Fruit fly (Drosophila melanogaster) whole organism, embryonic: ENCODE results near the gene CG7530.

Experiments
- ATbp ChIP-seq: fragments of 200-800 bp; sonication (Bioruptor generic); optimal IDR thresholded peaks from 2 replicates; lab custom pipeline; 2017; ENCODE audit warnings: missing biosample characterization, mild to moderate bottlenecking, missing genetic modification characterization, missing genetic modification reagents
- Atf6 ChIP-seq: fragments of 200-800 bp; sonication (Bioruptor generic); IDR thresholded peaks from 2 replicates; pipeline ENCODE4 v1.3.6; 2022; ENCODE audit warnings: missing biosample characterization, missing genetic modification characterization
- B-H2 ChIP-seq: fragments of 200-800 bp; sonication (Bioruptor generic); optimal IDR thresholded peaks from 2 replicates; lab custom pipeline; 2018; ENCODE audit warnings: missing biosample characterization, mild to moderate bottlenecking, missing genetic modification characterization
- CG12236 ChIP-seq: fragments of 200-800 bp; sonication (Bioruptor generic); optimal IDR thresholded peaks from 2 replicates; lab custom pipeline; 2016; ENCODE audit warnings: missing biosample characterization, missing genetic modification characterization
- CG13424 ChIP-seq: fragments of 200-800 bp; sonication (Bioruptor generic); optimal IDR thresholded peaks from 2 replicates; lab custom pipeline; 2019; ENCODE audit warnings: missing biosample characterization, mild to moderate bottlenecking, missing genetic modification characterization, moderate library complexity
- CG14667 ChIP-seq: fragments of 200-800 bp; sonication (Bioruptor generic); IDR thresholded peaks from 2 replicates; pipeline ENCODE4 v1.3.6; 2022; ENCODE audit warnings: missing biosample characterization, missing genetic modification characterization
- CG15011 ChIP-seq: fragments of 200-800 bp; sonication (Bioruptor generic); optimal IDR thresholded peaks from 3 replicates; lab custom pipeline; 2018; ENCODE audit warnings: missing biosample characterization, mild to moderate bottlenecking, missing genetic modification characterization
- CG15479 ChIP-seq: fragments of 200-800 bp; sonication (Bioruptor generic); optimal IDR thresholded peaks from 3 replicates; lab custom pipeline; 2019; ENCODE audit warnings: missing biosample characterization, mild to moderate bottlenecking, missing genetic modification characterization, moderate library complexity
- CG15601 ChIP-seq: fragments of 200-800 bp; sonication (Bioruptor generic); optimal IDR thresholded peaks from 3 replicates; lab custom pipeline; 2019; ENCODE audit warnings: missing biosample characterization, mild to moderate bottlenecking, missing genetic modification characterization, moderate library complexity
- CG17912 ChIP-seq: fragments of 200-800 bp; sonication (Bioruptor generic); optimal IDR thresholded peaks from 2 replicates; lab custom pipeline; 2018; ENCODE audit warnings: missing biosample characterization, mild to moderate bottlenecking, missing genetic modification characterization
- CG18764 ChIP-seq: fragments of 200-800 bp; sonication (Bioruptor generic); optimal IDR thresholded peaks from 3 replicates; lab custom pipeline; 2016; ENCODE audit warnings: missing biosample characterization, missing genetic modification characterization
- CG2202 ChIP-seq: fragments of 200-800 bp; sonication (Bioruptor generic); optimal IDR thresholded peaks from 2 replicates; lab custom pipeline; 2018; ENCODE audit warnings: missing biosample characterization, mild to moderate bottlenecking, missing genetic modification characterization
- CG2875 ChIP-seq: fragments of 200-800 bp; sonication (Bioruptor generic); optimal IDR thresholded peaks from 2 replicates; lab custom pipeline; 2017; ENCODE audit warnings: missing biosample characterization, mild to moderate bottlenecking, missing genetic modification characterization, missing genetic modification reagents
- CG31441 ChIP-seq: fragments of 200-800 bp; sonication (Bioruptor generic); IDR thresholded peaks from 2 replicates; pipeline ENCODE4 v1.3.6; 2022; ENCODE audit warnings: missing biosample characterization, missing genetic modification characterization
- CG4360 ChIP-seq: fragments of 200-800 bp; sonication (Bioruptor generic); IDR thresholded peaks from 2 replicates; pipeline ENCODE4 v1.3.6; 2022; ENCODE audit warnings: missing biosample characterization, missing genetic modification characterization
- CG5953 ChIP-seq: fragments of 200-800 bp; sonication (Bioruptor generic); IDR thresholded peaks from 2 replicates; pipeline ENCODE4 v1.3.6; 2022; ENCODE audit warnings: missing biosample characterization, missing genetic modification characterization
- CG6654 ChIP-seq: fragments of 200-800 bp; sonication (Bioruptor generic); optimal IDR thresholded peaks from 2 replicates; lab custom pipeline; 2017; ENCODE audit warnings: missing biosample characterization, mild to moderate bottlenecking, missing genetic modification characterization
- CG6689 ChIP-seq: fragments of 200-800 bp; sonication (Bioruptor generic); IDR thresholded peaks from 2 replicates; pipeline ENCODE4 v1.3.6; 2022; ENCODE audit warnings: missing biosample characterization, missing genetic modification characterization
- CG7357 ChIP-seq: fragments of 200-800 bp; sonication (Bioruptor generic); IDR thresholded peaks from 3 replicates; pipeline ENCODE4 v1.3.6; 2022; ENCODE audit warnings: missing biosample characterization, missing genetic modification characterization
- CG7928 ChIP-seq: fragments of 200-800 bp; sonication (Bioruptor generic); optimal IDR thresholded peaks from 2 replicates; lab custom pipeline; 2017; ENCODE audit warnings: missing biosample characterization, mild to moderate bottlenecking, missing genetic modification characterization
- CG9437 ChIP-seq: fragments of 200-800 bp; sonication (Bioruptor generic); optimal IDR thresholded peaks from 2 replicates; lab custom pipeline; 2018; ENCODE audit warnings: missing biosample characterization, mild to moderate bottlenecking, missing genetic modification characterization
- CG9727 ChIP-seq: fragments of 200-800 bp; sonication (Bioruptor generic); optimal IDR thresholded peaks from 3 replicates; lab custom pipeline; 2017; ENCODE audit warnings: missing biosample characterization, mild to moderate bottlenecking, missing genetic modification characterization
- CG9932 ChIP-seq: fragments of 200-800 bp; sonication (Bioruptor generic); IDR thresholded peaks from 2 replicates; pipeline ENCODE4 v1.3.6; 2022; ENCODE audit warnings: missing biosample characterization, missing genetic modification characterization
- CrebB ChIP-seq: fragments of 200-800 bp; sonication (Bioruptor generic); optimal IDR thresholded peaks from 3 replicates; lab custom pipeline; 2018; ENCODE audit warnings: missing biosample characterization, mild to moderate bottlenecking, missing genetic modification characterization
- Elba2 ChIP-seq: fragments of 200-800 bp; sonication (Bioruptor generic); optimal IDR thresholded peaks from 3 replicates; lab custom pipeline; 2016; ENCODE audit warnings: missing biosample characterization, missing genetic modification characterization
- Fer3 ChIP-seq: fragments of 200-800 bp; sonication (Bioruptor generic); optimal IDR thresholded peaks from 2 replicates; lab custom pipeline; 2018; ENCODE audit warnings: missing biosample characterization, mild to moderate bottlenecking, missing genetic modification characterization, moderate library complexity
- GATAe ChIP-seq: fragments of 200-800 bp; sonication (Bioruptor generic); conservative IDR thresholded peaks from 2 replicates; pipeline ENCODE4 v1.3.6; 2022; ENCODE audit warnings: missing biosample characterization, missing genetic modification characterization
- H2.0 ChIP-seq: fragments of 200-800 bp; sonication (Bioruptor generic); IDR thresholded peaks from 2 replicates; pipeline ENCODE4 v1.3.6; 2022; ENCODE audit warnings: missing biosample characterization, missing genetic modification characterization
- Hsf ChIP-seq: fragments of 200-800 bp; sonication (Bioruptor generic); optimal IDR thresholded peaks from 3 replicates; lab custom pipeline; 2016; ENCODE audit warnings: missing biosample characterization, missing genetic modification characterization
- Jarid2 ChIP-seq: fragments of 200-800 bp; sonication (Bioruptor generic); optimal IDR thresholded peaks from 3 replicates; lab custom pipeline; 2017; ENCODE audit warnings: mild to moderate bottlenecking, missing biosample characterization, missing genetic modification reagents, missing genetic modification characterization
- MTF-1 ChIP-seq: fragments of 200-800 bp; sonication (Bioruptor generic); optimal IDR thresholded peaks from 2 replicates; lab custom pipeline; 2018; ENCODE audit warnings: missing biosample characterization, mild to moderate bottlenecking, missing genetic modification characterization, borderline replicate concordance
- PHDP ChIP-seq: fragments of 200-800 bp; sonication (Bioruptor generic); optimal IDR thresholded peaks from 3 replicates; lab custom pipeline; 2018; ENCODE audit warnings: missing biosample characterization, mild to moderate bottlenecking, missing genetic modification characterization, moderate library complexity
- Xbp1 ChIP-seq: fragments of 200-800 bp; sonication (Bioruptor generic); optimal IDR thresholded peaks from 3 replicates; lab custom pipeline; 2016; ENCODE audit warnings: missing biosample characterization, mild to moderate bottlenecking, missing genetic modification characterization
- bab2 ChIP-seq: fragments of 200-800 bp; sonication (Bioruptor generic); optimal IDR thresholded peaks from 2 replicates; lab custom pipeline; 2016; ENCODE audit warnings: missing biosample characterization, missing genetic modification characterization
- chm ChIP-seq: fragments of 200-800 bp; sonication (Bioruptor generic); IDR thresholded peaks from 2 replicates; pipeline ENCODE4 v1.3.6; 2022; ENCODE audit warnings: missing biosample characterization, missing genetic modification characterization
- dan ChIP-seq: fragments of 200-800 bp; sonication (Bioruptor generic); IDR thresholded peaks from 2 replicates; pipeline ENCODE4 v1.3.6; 2022; ENCODE audit warnings: missing biosample characterization, missing genetic modification characterization
- dimm ChIP-seq: fragments of 200-800 bp; sonication (Bioruptor generic); IDR thresholded peaks from 2 replicates; pipeline ENCODE4 v1.3.6; 2022; ENCODE audit warnings: missing biosample characterization, missing genetic modification characterization
- fd96Cb ChIP-seq: fragments of 200-800 bp; sonication (Bioruptor generic); optimal IDR thresholded peaks from 2 replicates; lab custom pipeline; 2018; ENCODE audit warnings: missing biosample characterization, mild to moderate bottlenecking, missing genetic modification characterization, moderate library complexity
- grn ChIP-seq: fragments of 200-800 bp; sonication (Bioruptor generic); optimal IDR thresholded peaks from 3 replicates; lab custom pipeline; 2017; ENCODE audit warnings: missing biosample characterization, missing genetic modification characterization
- ind ChIP-seq: fragments of 200-800 bp; sonication (Bioruptor generic); optimal IDR thresholded peaks from 3 replicates; lab custom pipeline; 2016; ENCODE audit warnings: missing biosample characterization, missing genetic modification characterization
- lov ChIP-seq, 2 experiments: fragments of 200-800 bp in 1 of 2; fragments of >200 bp in 1 of 2; sonication (Bioruptor generic) in 1 of 2; IDR thresholded peaks in 1 of 2; optimal IDR thresholded peaks in 1 of 2; 2 replicates in 1 of 2; 3 replicates in 1 of 2; pipeline versions ENCODE4 v1.3.6 to Lab custom; 2017 to 2022; ENCODE audit warnings: missing biosample characterization in 1 of 2, missing genetic modification characterization in 1 of 2
- mld ChIP-seq: fragments of 200-800 bp; sonication (Bioruptor generic); IDR thresholded peaks from 3 replicates; pipeline ENCODE4 v1.3.6; 2022; ENCODE audit warnings: missing biosample characterization, missing genetic modification characterization; ENCODE audit not compliant: partially characterized antibody
- pzg ChIP-seq: fragments of 200-800 bp; sonication (Bioruptor generic); optimal IDR thresholded peaks from 3 replicates; lab custom pipeline; 2018; ENCODE audit warnings: missing biosample characterization, mild to moderate bottlenecking, missing genetic modification characterization, moderate library complexity
- repo ChIP-seq: fragments of 200-800 bp; sonication (Bioruptor generic); optimal IDR thresholded peaks from 2 replicates; lab custom pipeline; 2016; ENCODE audit warnings: missing biosample characterization, missing genetic modification characterization
- slbo ChIP-seq: fragments of 200-800 bp; sonication (Bioruptor generic); IDR thresholded peaks from 2 replicates; pipeline ENCODE4 v1.3.6; 2022; ENCODE audit warnings: missing biosample characterization, missing genetic modification characterization
- tna ChIP-seq: fragments of 200-800 bp; sonication (Bioruptor generic); IDR thresholded peaks from 2 replicates; pipeline ENCODE4 v1.3.6; 2022; ENCODE audit warnings: missing biosample characterization, missing genetic modification characterization; ENCODE audit not compliant: partially characterized antibody
- toy ChIP-seq: fragments of 200-800 bp; sonication (Bioruptor generic); IDR thresholded peaks from 2 replicates; pipeline ENCODE4 v1.3.6; 2022; ENCODE audit warnings: missing biosample characterization, missing genetic modification characterization
- tup ChIP-seq: fragments of 200-800 bp; sonication (Bioruptor generic); optimal IDR thresholded peaks from 2 replicates; lab custom pipeline; 2016; ENCODE audit warnings: missing biosample characterization, mild to moderate bottlenecking, missing genetic modification characterization, moderate library complexity
- twi ChIP-seq: fragments of 200-800 bp; optimal IDR thresholded peaks from 2 replicates; lab custom pipeline; 2019; ENCODE audit warnings: missing biosample characterization, mild to moderate bottlenecking, missing genetic modification characterization, moderate library complexity

CG7530 gene

DNA sequence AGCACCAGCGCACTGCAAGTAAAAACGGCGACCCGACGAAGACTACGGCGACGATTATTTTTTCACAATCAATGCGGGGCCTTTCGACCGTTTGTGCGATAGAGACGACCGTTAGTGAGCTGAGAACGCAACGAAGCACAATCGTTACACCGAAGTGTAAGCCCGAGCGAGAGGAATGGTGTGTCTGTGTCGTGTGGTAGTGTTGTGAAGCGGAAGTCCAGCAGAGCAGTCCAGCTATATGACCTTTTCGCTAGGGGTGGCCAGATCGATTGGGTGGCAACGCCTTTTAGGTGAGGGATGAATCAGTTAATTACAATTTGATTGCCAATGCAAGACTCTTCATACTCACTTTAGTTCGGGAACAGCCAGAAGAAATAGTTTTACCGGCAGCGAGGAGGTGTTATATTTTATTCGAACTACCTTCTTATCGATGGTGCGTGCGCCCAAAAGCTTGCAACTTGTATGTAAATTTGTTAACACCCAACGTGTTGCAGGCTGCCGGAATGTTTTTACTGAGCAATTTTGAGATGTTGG is 9.4 kb upstream of the CG7530 start (continued):
- TF ChIP-seq Atf6 (GFP tag; lab: Robert Waterston, UW) (peak; percentile 24; the same call in 1 of the 2 replicates), CG7357 (GFP tag; lab: Robert Waterston, UW) (peak; percentile 42; the same call in 1 of the 3 replicates), CG7928 (peak; percentile 43), CG9437 (peak; percentile 8), Fer3 (peak; percentile 30), CG9727 (GFP tag; lab: Kevin White, UChicago) (peak; percentile 8), Xbp1 (GFP tag; lab: Kevin White, UChicago) (peak; percentile 72), CG14667 (GFP tag; lab: Robert Waterston, UW) (peak; percentile 20; the same call in 1 of the 2 replicates), mld (GFP tag; lab: Robert Waterston, UW) (no peak), Hsf (GFP tag; lab: Kevin White, UChicago) (peak; percentile 60), ind (peak; percentile 56), CrebB (tag; lab: Kevin White, UChicago) (peak; percentile 67), CG15011 (GFP tag; lab: Kevin White, UChicago) (no peak), pzg (GFP tag; lab: Kevin White, UChicago) (peak; percentile 96), CG9932 (GFP tag; lab: Robert Waterston, UW) (peak; percentile 87), CG2875 (peak; percentile 50), chm (GFP tag; lab: Robert Waterston, UW) (peak; percentile 77), tup (GFP tag; lab: Kevin White, UChicago) (peak; percentile 11), CG5953 (GFP tag; lab: Robert Waterston, UW) (no peak), bab2 (GFP tag; lab: Kevin White, UChicago) (peak; percentile 31), CG6654 (peak; percentile 21), slbo (GFP tag; lab: Robert Waterston, UW) (peak; percentile 87), ATbp (GFP tag; lab: Kevin White, UChicago) (peak; percentile 23), Jarid2 (GFP tag; lab: Kevin White, UChicago) (peak; percentile 59), B-H2 (GFP tag; lab: Kevin White, UChicago) (peak; percentile 86), GATAe (GFP tag; lab: Robert Waterston, UW) (no peak; the same call in 1 of the 2 replicates), tna (GFP tag; lab: Robert Waterston, UW) (peak; percentile 50), grn (GFP tag; lab: Kevin White, UChicago) (no peak), lov (optimal IDR thresholded peaks at IDR 0.05; lab: Kevin White, UChicago) (no peak), lov (GFP tag; IDR thresholded peaks at IDR 0.05; lab: Robert Waterston, UW) (no peak), CG15479 (peak; percentile 32), dimm (GFP tag; lab: Robert Waterston, UW) (no peak), CG13424 (tag; lab: Kevin White, UChicago) (peak; percentile 40), MTF-1 (peak; percentile 40), toy (GFP tag; lab: Robert Waterston, UW) (peak; percentile 15; the same call in 1 of the 2 replicates), CG15601 (peak; percentile 31), Elba2 (no peak), dan (GFP tag; lab: Robert Waterston, UW) (no peak), CG18764 (GFP tag; lab: Kevin White, UChicago) (peak; percentile 50), repo (peak; percentile 42), CG12236 (GFP tag; lab: Kevin White, UChicago) (no peak), CG31441 (GFP tag; lab: Robert Waterston, UW) (no peak), CG2202 (peak; percentile 41), twi (tag; lab: Kevin White, UChicago) (peak; percentile 19), CG17912 (peak; percentile 84), CG6689 (GFP tag; lab: Robert Waterston, UW) (peak; percentile 46; the same call in 1 of the 2 replicates), PHDP (tag; lab: Kevin White, UChicago) (no peak), fd96Cb (tag; lab: Kevin White, UChicago) (no peak), H2.0 (GFP tag; lab: Robert Waterston, UW) (peak; percentile 70), CG4360 (GFP tag; lab: Robert Waterston, UW) (0 out of 2 replicates have a peak, but pooled peaks have one; percentile 40)
